Fruit fly (Drosophila melanogaster): ENCODE data around the gene CG3345.

The CG3345 gene

dm6 chr2L:252174-252573 is 16.7 kb upstream of the CG3345 start, which contains the start of gene Rpp30 (continued):
- TF ChIP-seq CG11723 (GFP tag; optimal IDR thresholded peaks at IDR 0.05) (no peak), CG3995 (GFP tag; optimal IDR thresholded peaks at IDR 0.05) (no peak), TFAM (GFP tag; optimal IDR thresholded peaks at IDR 0.05) (no peak), fd96Cb (tag; optimal IDR thresholded peaks at IDR 0.05) (no peak), zfh1 (GFP tag; IDR thresholded peaks at IDR 0.05) (no peak), CG3847 (GFP tag; IDR thresholded peaks at IDR 0.05) (peak; percentile 65), sisA (GFP tag; IDR thresholded peaks at IDR 0.05) (no peak), CG10267 (tag; optimal IDR thresholded peaks at IDR 0.05) (peak; percentile 23), hth (optimal IDR thresholded peaks at IDR 0.05) (no peak), ap (GFP tag; IDR thresholded peaks at IDR 0.05) (no peak), Mad (GFP tag; optimal IDR thresholded peaks at IDR 0.05) (no peak), hkb (optimal IDR thresholded peaks at IDR 0.05) (peak; percentile 56), hkb (GFP tag; IDR thresholded peaks at IDR 0.05) (no peak), CG11696 (GFP tag; IDR thresholded peaks at IDR 0.05) (no peak), CG17802 (tag; optimal IDR thresholded peaks at IDR 0.05) (no peak), Trl (optimal IDR thresholded peaks at IDR 0.05) (no peak), Trl (GFP tag; optimal IDR thresholded peaks at IDR 0.05) (no peak), wor (GFP tag; IDR thresholded peaks at IDR 0.05) (no peak), tgo (GFP tag; IDR thresholded peaks at IDR 0.05) (no peak), CG1603 (tag; optimal IDR thresholded peaks at IDR 0.05) (peak; percentile 1), CG4404 (GFP tag; IDR thresholded peaks at IDR 0.05) (no peak), CG10565 (GFP tag; optimal IDR thresholded peaks at IDR 0.05) (no peak), CG6683 (GFP tag; optimal IDR thresholded peaks at IDR 0.05) (no peak), Dfd (GFP tag; optimal IDR thresholded peaks at IDR 0.05) (no peak), CrebB (tag; optimal IDR thresholded peaks at IDR 0.05) (no peak), CG10274 (GFP tag; optimal IDR thresholded peaks at IDR 0.05) (no peak), Usf (GFP tag; optimal IDR thresholded peaks at IDR 0.05) (no peak), Med (GFP tag) (peak; percentile 61), grau (tag; optimal IDR thresholded peaks at IDR 0.05) (no peak), Neu2 (GFP tag; optimal IDR thresholded peaks at IDR 0.05; ENCODE audit: borderline replicate concordance) (no peak), CG3065 (GFP tag; optimal IDR thresholded peaks at IDR 0.05) (no peak), CG12659 (GFP tag; optimal IDR thresholded peaks at IDR 0.05) (peak; percentile 56), CG7928 (GFP tag; optimal IDR thresholded peaks at IDR 0.05) (no peak), oc (tag; optimal IDR thresholded peaks at IDR 0.05) (no peak), Ravus (GFP tag; IDR thresholded peaks at IDR 0.05) (no peak), H15 (GFP tag; IDR thresholded peaks at IDR 0.05) (no peak), crol (GFP tag; IDR thresholded peaks at IDR 0.05) (no peak), Dip3 (GFP tag; optimal IDR thresholded peaks at IDR 0.05) (no peak), kni (GFP tag; optimal IDR thresholded peaks at IDR 0.05) (no peak), D19A (tag; optimal IDR thresholded peaks at IDR 0.05) (no peak), Asciz (GFP tag; optimal IDR thresholded peaks at IDR 0.05) (no peak), crp (GFP tag; optimal IDR thresholded peaks at IDR 0.05) (no peak), CG13287 (GFP tag; IDR thresholded peaks at IDR 0.05; ENCODE audit: partially characterized antibody) (peak; percentile 63), cas (GFP tag; IDR thresholded peaks at IDR 0.05) (no peak), CG6791 (GFP tag; IDR thresholded peaks at IDR 0.05; ENCODE audit: partially characterized antibody) (no peak), schlank (tag; optimal IDR thresholded peaks at IDR 0.05) (no peak), fd102C (GFP tag; optimal IDR thresholded peaks at IDR 0.05) (no peak), CG10431 (GFP tag; optimal IDR thresholded peaks at IDR 0.05) (no peak), insv (GFP tag; optimal IDR thresholded peaks at IDR 0.05) (no peak), esg (GFP tag; conservative IDR thresholded peaks at IDR 0.05) (no peak), CG31224 (GFP tag; IDR thresholded peaks at IDR 0.05) (no peak), seq (GFP tag; IDR thresholded peaks at IDR 0.05) (no peak), CG1602 (GFP tag; optimal IDR thresholded peaks at IDR 0.05) (no peak)
